Fruit fly (Drosophila melanogaster) whole organism, embryonic: ENCODE results near the gene CG43063.

ENCODE experiments used
- Antp ChIP-seq: fragments of 200-800 bp; sonication (Bioruptor generic); optimal IDR thresholded peaks from 3 replicates; lab custom pipeline; 2016; ENCODE audit warnings: missing biosample characterization, missing genetic modification characterization
- B-H2 ChIP-seq: fragments of 200-800 bp; sonication (Bioruptor generic); optimal IDR thresholded peaks from 2 replicates; lab custom pipeline; 2018; ENCODE audit warnings: missing biosample characterization, mild to moderate bottlenecking, missing genetic modification characterization
- CG1024 ChIP-seq: fragments of 200-800 bp; sonication (Bioruptor generic); IDR thresholded peaks from 2 replicates; pipeline ENCODE4 v1.3.6; 2022; ENCODE audit warnings: missing biosample characterization, missing genetic modification characterization
- CG11456 ChIP-seq: fragments of 200-800 bp; sonication (Bioruptor generic); IDR thresholded peaks from 3 replicates; pipeline ENCODE4 v1.3.6; 2022; ENCODE audit warnings: missing biosample characterization, missing genetic modification characterization
- CG12071 ChIP-seq: fragments of 200-800 bp; sonication (Bioruptor generic); optimal IDR thresholded peaks from 3 replicates; lab custom pipeline; 2018; ENCODE audit warnings: missing biosample characterization, mild to moderate bottlenecking, missing genetic modification characterization
- CG1233 ChIP-seq: fragments of 200-800 bp; sonication (Bioruptor generic); optimal IDR thresholded peaks from 4 replicates; lab custom pipeline; 2018; ENCODE audit warnings: missing biosample characterization, mild to moderate bottlenecking, missing genetic modification characterization
- CG14667 ChIP-seq: fragments of 200-800 bp; sonication (Bioruptor generic); IDR thresholded peaks from 2 replicates; pipeline ENCODE4 v1.3.6; 2022; ENCODE audit warnings: missing biosample characterization, missing genetic modification characterization
- CG14710 ChIP-seq: fragments of 200-800 bp; sonication (Bioruptor generic); optimal IDR thresholded peaks from 3 replicates; lab custom pipeline; 2019; ENCODE audit warnings: missing biosample characterization, mild to moderate bottlenecking, missing genetic modification characterization, moderate library complexity
- CG15269 ChIP-seq: fragments of 200-800 bp; sonication (Bioruptor generic); optimal IDR thresholded peaks from 2 replicates; lab custom pipeline; 2018; ENCODE audit warnings: missing biosample characterization, mild to moderate bottlenecking, missing genetic modification characterization, moderate library complexity
- CG15514 ChIP-seq: fragments of 200-800 bp; sonication (Bioruptor generic); optimal IDR thresholded peaks from 3 replicates; lab custom pipeline; 2017; ENCODE audit warnings: missing biosample characterization, missing genetic modification characterization, mild to moderate bottlenecking, moderate library complexity, missing genetic modification reagents
- CG17568 ChIP-seq: fragments of 200-800 bp; sonication (Bioruptor generic); optimal IDR thresholded peaks from 2 replicates; lab custom pipeline; 2018; ENCODE audit warnings: missing biosample characterization, mild to moderate bottlenecking, missing genetic modification characterization, moderate library complexity
- CG17829 ChIP-seq: fragments of 200-800 bp; optimal IDR thresholded peaks from 2 replicates; lab custom pipeline; 2019; ENCODE audit warnings: missing biosample characterization, mild to moderate bottlenecking, missing genetic modification characterization, moderate library complexity
- CG3407 ChIP-seq: fragments of 200-800 bp; sonication (Bioruptor generic); optimal IDR thresholded peaks from 2 replicates; lab custom pipeline; 2018; ENCODE audit warnings: missing biosample characterization, mild to moderate bottlenecking, missing genetic modification characterization
- CG34422 ChIP-seq: fragments of 200-800 bp; sonication (Bioruptor generic); IDR thresholded peaks from 3 replicates; pipeline ENCODE4 v1.3.6; 2022; ENCODE audit warnings: missing biosample characterization, missing genetic modification characterization
- CG5180 ChIP-seq: fragments of 200-800 bp; sonication (Bioruptor generic); optimal IDR thresholded peaks from 3 replicates; lab custom pipeline; 2017; ENCODE audit warnings: missing biosample characterization, missing genetic modification characterization, mild to moderate bottlenecking, moderate library complexity, missing genetic modification reagents
- CG6272 ChIP-seq: fragments of 200-800 bp; sonication (Bioruptor generic); IDR thresholded peaks from 2 replicates; pipeline ENCODE4 v1.3.6; 2022; ENCODE audit warnings: missing biosample characterization, missing genetic modification characterization
- CG6683 ChIP-seq: fragments of 200-800 bp; sonication (Bioruptor generic); optimal IDR thresholded peaks from 2 replicates; lab custom pipeline; 2017; ENCODE audit warnings: missing biosample characterization, mild to moderate bottlenecking, missing genetic modification characterization, missing genetic modification reagents
- CG8359 ChIP-seq: fragments of 200-800 bp; sonication (Bioruptor generic); optimal IDR thresholded peaks from 2 replicates; lab custom pipeline; 2017; ENCODE audit warnings: missing biosample characterization, mild to moderate bottlenecking, missing genetic modification characterization, borderline replicate concordance
- CG8388 ChIP-seq: fragments of 200-800 bp; sonication (Bioruptor generic); optimal IDR thresholded peaks from 2 replicates; lab custom pipeline; 2019; ENCODE audit warnings: missing biosample characterization, mild to moderate bottlenecking, missing genetic modification characterization, moderate library complexity
- CoRest ChIP-seq: fragments of 200-800 bp; sonication (Bioruptor generic); optimal IDR thresholded peaks from 3 replicates; lab custom pipeline; 2018; ENCODE audit warnings: missing biosample characterization, mild to moderate bottlenecking, missing genetic modification characterization, moderate library complexity
- Dfd ChIP-seq, 2 experiments: fragments of >200 bp; optimal IDR thresholded peaks; 2 replicates each; lab custom pipeline; 2017; ENCODE audit warnings: missing biosample characterization in 2 of 2, missing genetic modification characterization in 2 of 2
- Dp ChIP-seq: fragments of 200-800 bp; sonication (Bioruptor generic); optimal IDR thresholded peaks from 2 replicates; lab custom pipeline; 2018; ENCODE audit warnings: missing biosample characterization, mild to moderate bottlenecking, missing genetic modification characterization, moderate library complexity
- E2f1 ChIP-seq: fragments of 200-800 bp; sonication (Bioruptor generic); IDR thresholded peaks from 2 replicates; pipeline ENCODE4 v1.3.6; 2022; ENCODE audit warnings: missing biosample characterization, missing genetic modification characterization
- HLH4C ChIP-seq: fragments of 200-800 bp; sonication (Bioruptor generic); IDR thresholded peaks from 3 replicates; pipeline ENCODE4 v1.3.6; 2022; ENCODE audit warnings: missing biosample characterization, missing genetic modification characterization; ENCODE audit not compliant: partially characterized antibody
- Kr ChIP-seq: fragments of 200-800 bp; sonication (Bioruptor generic); optimal IDR thresholded peaks from 2 replicates; lab custom pipeline; 2017; ENCODE audit warnings: missing biosample characterization, mild to moderate bottlenecking, missing genetic modification characterization
- MESR4 ChIP-seq: fragments of 200-800 bp; sonication (Bioruptor generic); optimal IDR thresholded peaks from 2 replicates; lab custom pipeline; 2018; ENCODE audit warnings: missing biosample characterization, mild to moderate bottlenecking, missing genetic modification characterization, moderate library complexity
- Mad ChIP-seq: fragments of 200-800 bp; sonication (Bioruptor generic); optimal IDR thresholded peaks from 2 replicates; lab custom pipeline; 2016; ENCODE audit warnings: missing biosample characterization, missing genetic modification characterization
- Max ChIP-seq: fragments of 200-800 bp; sonication (Bioruptor generic); optimal IDR thresholded peaks from 2 replicates; lab custom pipeline; 2016; ENCODE audit warnings: missing biosample characterization, mild to moderate bottlenecking, missing genetic modification characterization
- Mrtf ChIP-seq: fragments of 200-800 bp; sonication (Bioruptor generic); IDR thresholded peaks from 3 replicates; pipeline ENCODE4 v1.3.6; 2022; ENCODE audit warnings: missing biosample characterization, missing genetic modification characterization
- NC2α ChIP-seq: fragments of 200-800 bp; sonication (Bioruptor generic); optimal IDR thresholded peaks from 2 replicates; lab custom pipeline; 2016; ENCODE audit warnings: missing biosample characterization, missing genetic modification characterization
- Neu2 ChIP-seq: fragments of 200-800 bp; sonication (Bioruptor generic); optimal IDR thresholded peaks from 3 replicates; lab custom pipeline; 2016; ENCODE audit warnings: missing biosample characterization, missing genetic modification characterization, borderline replicate concordance
- Oli ChIP-seq: fragments of 200-800 bp; sonication (Bioruptor generic); optimal IDR thresholded peaks from 2 replicates; lab custom pipeline; 2018; ENCODE audit warnings: missing biosample characterization, mild to moderate bottlenecking, missing genetic modification characterization, moderate library complexity
- PHDP ChIP-seq: fragments of 200-800 bp; sonication (Bioruptor generic); optimal IDR thresholded peaks from 3 replicates; lab custom pipeline; 2018; ENCODE audit warnings: missing biosample characterization, mild to moderate bottlenecking, missing genetic modification characterization, moderate library complexity
- Sry-δ ChIP-seq: fragments of 200-800 bp; sonication (Bioruptor generic); optimal IDR thresholded peaks from 2 replicates; lab custom pipeline; 2016; ENCODE audit warnings: missing biosample characterization, missing genetic modification characterization
- aop ChIP-seq: fragments of 200-800 bp; sonication (Bioruptor generic); IDR thresholded peaks from 2 replicates; pipeline ENCODE4 v1.3.6; 2022; ENCODE audit warnings: missing biosample characterization, missing genetic modification characterization
- ap ChIP-seq: fragments of 200-800 bp; sonication (Bioruptor generic); IDR thresholded peaks from 2 replicates; pipeline ENCODE4 v1.3.6; 2022; ENCODE audit warnings: missing biosample characterization, missing genetic modification characterization
- emc ChIP-seq: fragments of 200-800 bp; sonication (Bioruptor generic); optimal IDR thresholded peaks from 2 replicates; lab custom pipeline; 2016; ENCODE audit warnings: missing biosample characterization, missing genetic modification characterization
- ftz-f1 ChIP-seq: fragments of 200-800 bp; sonication (Bioruptor generic); optimal IDR thresholded peaks from 2 replicates; lab custom pipeline; 2016; ENCODE audit warnings: missing biosample characterization, missing genetic modification characterization
- gro ChIP-seq: fragments of 200-800 bp; sonication (Bioruptor generic); optimal IDR thresholded peaks from 2 replicates; lab custom pipeline; 2016; ENCODE audit warnings: missing biosample characterization, missing genetic modification characterization
- hbn ChIP-seq: fragments of 200-800 bp; sonication (Bioruptor generic); IDR thresholded peaks from 2 replicates; pipeline ENCODE4 v1.3.6; 2022; ENCODE audit warnings: missing biosample characterization, missing genetic modification characterization; ENCODE audit not compliant: partially characterized antibody
- kni ChIP-seq: fragments of 200-800 bp; sonication (Bioruptor generic); optimal IDR thresholded peaks from 3 replicates; lab custom pipeline; 2017; ENCODE audit warnings: mild to moderate bottlenecking, missing biosample characterization, missing genetic modification reagents, missing genetic modification characterization
- lilli ChIP-seq: fragments of 200-800 bp; sonication (Bioruptor generic); optimal IDR thresholded peaks from 3 replicates; lab custom pipeline; 2016; ENCODE audit warnings: missing biosample characterization, missing genetic modification characterization
- lola ChIP-seq, 3 experiments: fragments of >200 bp in 2 of 3; fragments of 200-800 bp in 1 of 3; sonication (Bioruptor generic) in 1 of 3; optimal IDR thresholded peaks; 2 replicates each; lab custom pipeline; 2017 to 2019; ENCODE audit warnings: missing biosample characterization in 3 of 3, missing genetic modification characterization in 3 of 3, mild to moderate bottlenecking in 1 of 3, moderate library complexity in 1 of 3
- nom ChIP-seq: fragments of 200-800 bp; sonication (Bioruptor generic); optimal IDR thresholded peaks from 2 replicates; lab custom pipeline; 2017; ENCODE audit warnings: missing biosample characterization, missing genetic modification characterization, mild to moderate bottlenecking, moderate library complexity, missing genetic modification reagents
- pnt ChIP-seq: fragments of 200-800 bp; sonication (Bioruptor generic); optimal IDR thresholded peaks from 3 replicates; lab custom pipeline; 2016; ENCODE audit warnings: missing biosample characterization, missing genetic modification characterization
- psq ChIP-seq: fragments of 200-800 bp; sonication (Bioruptor generic); optimal IDR thresholded peaks from 2 replicates; lab custom pipeline; 2017; ENCODE audit warnings: missing biosample characterization, missing genetic modification characterization
- slp2 ChIP-seq: fragments of 200-800 bp; sonication (Bioruptor generic); optimal IDR thresholded peaks from 2 replicates; lab custom pipeline; 2016; ENCODE audit warnings: missing biosample characterization, missing genetic modification characterization
- tin ChIP-seq: fragments of 200-800 bp; sonication (Bioruptor generic); optimal IDR thresholded peaks from 3 replicates; lab custom pipeline; 2016; ENCODE audit warnings: missing biosample characterization, missing genetic modification characterization
- vfl ChIP-seq: fragments of 200-800 bp; sonication (Bioruptor generic); optimal IDR thresholded peaks from 2 replicates; lab custom pipeline; 2016; ENCODE audit warnings: missing biosample characterization, missing genetic modification characterization
- wek ChIP-seq: fragments of 200-800 bp; sonication (Bioruptor generic); optimal IDR thresholded peaks from 3 replicates; lab custom pipeline; 2018; ENCODE audit warnings: missing biosample characterization, mild to moderate bottlenecking, missing genetic modification characterization, moderate library complexity

CG43063 gene

DNA sequence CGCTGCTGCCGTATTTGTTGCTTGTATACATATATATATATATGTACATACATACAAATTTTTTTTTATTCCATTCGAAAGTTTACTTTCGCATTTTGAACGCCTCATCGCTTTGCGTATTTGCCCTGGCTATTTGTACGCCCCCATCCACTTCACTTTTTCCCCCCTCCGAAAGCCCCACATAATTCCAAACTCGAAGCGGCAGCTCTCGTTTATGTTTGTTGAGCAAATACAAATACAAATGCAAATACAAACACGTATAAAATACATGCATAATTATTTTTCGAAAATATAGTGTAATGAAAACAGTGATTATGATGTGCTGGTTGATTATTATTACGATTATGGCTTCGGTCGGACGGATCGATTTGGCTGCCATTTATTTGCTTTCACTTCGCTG lies 18.0 kb upstream of the CG43063 start (continued):
- peak in 1 of 3 experiments; percentile 87 for TF ChIP-seq lola (GFP tag; optimal IDR thresholded peaks at IDR 0.05; lab: Kevin White, UChicago)
- TF ChIP-seq CG6683 (GFP tag; lab: Kevin White, UChicago): peak; percentile 82
- peak; percentile 93 for TF ChIP-seq wek
- TF ChIP-seq PHDP (tag; lab: Kevin White, UChicago): peak; percentile 94
- no peak for TF ChIP-seq ap (GFP tag; lab: Robert Waterston, UW)
- TF ChIP-seq Mrtf (GFP tag; lab: Robert Waterston, UW): peak; percentile 75; the same call in 2 of the 3 replicates
- TF ChIP-seq pnt (GFP tag; lab: Kevin White, UChicago): peak; percentile 71
- TF ChIP-seq psq (GFP tag; lab: Kevin White, UChicago): peak; percentile 66
- TF ChIP-seq gro (GFP tag; lab: Kevin White, UChicago): no peak
- no peak for TF ChIP-seq Neu2 (GFP tag; lab: Kevin White, UChicago)
- TF ChIP-seq MESR4 (GFP tag; lab: Kevin White, UChicago): peak; percentile 20
- peak; percentile 69 for TF ChIP-seq Max (GFP tag; lab: Kevin White, UChicago)
- TF ChIP-seq HLH4C (GFP tag; lab: Robert Waterston, UW): no peak
- peak; percentile 97 for TF ChIP-seq CG3407 (GFP tag; lab: Kevin White, UChicago)
- TF ChIP-seq Antp (GFP tag; lab: Kevin White, UChicago): peak; percentile 51
- peak; percentile 76 for TF ChIP-seq CG15514 (GFP tag; lab: Kevin White, UChicago)
- TF ChIP-seq tin (GFP tag; lab: Kevin White, UChicago): peak; percentile 51
- peak; percentile 35 for TF ChIP-seq lilli (GFP tag; lab: Kevin White, UChicago)
- TF ChIP-seq ftz-f1: no peak
- no peak for TF ChIP-seq E2f1
- peak; percentile 91 for TF ChIP-seq CG17568
- TF ChIP-seq Dfd (GFP tag; optimal IDR thresholded peaks at IDR 0.05; lab: Kevin White, UChicago): no peak
- TF ChIP-seq CG8359 (GFP tag; lab: Kevin White, UChicago): peak; percentile 92
- 0 out of 3 replicates have a peak, but pooled peaks have one; percentile 21 for TF ChIP-seq CG34422 (GFP tag; lab: Robert Waterston, UW)
- no peak for TF ChIP-seq emc (GFP tag; lab: Kevin White, UChicago)
- no peak for TF ChIP-seq nom (GFP tag; lab: Kevin White, UChicago)
- no peak for TF ChIP-seq Dp (GFP tag; lab: Kevin White, UChicago)
- no peak for TF ChIP-seq vfl
- no peak for TF ChIP-seq hbn (GFP tag; lab: Robert Waterston, UW)
- peak; percentile 64 for TF ChIP-seq NC2α (GFP tag; lab: Kevin White, UChicago)
- no peak for TF ChIP-seq CG6272
- peak; percentile 50 for TF ChIP-seq slp2 (GFP tag; lab: Kevin White, UChicago)
- TF ChIP-seq CoRest (tag; lab: Kevin White, UChicago): peak; percentile 86
- TF ChIP-seq B-H2 (GFP tag; lab: Kevin White, UChicago): no peak
- peak; percentile 95 for TF ChIP-seq CG14710 (tag; lab: Kevin White, UChicago)
- no peak for TF ChIP-seq aop (GFP tag; lab: Robert Waterston, UW)
- peak; percentile 76 for TF ChIP-seq CG17829 (tag; lab: Kevin White, UChicago)
- TF ChIP-seq CG1024 (GFP tag; lab: Robert Waterston, UW): peak; percentile 81
- TF ChIP-seq CG1233 (GFP tag; lab: Kevin White, UChicago): peak; percentile 97
- peak; percentile 79 for TF ChIP-seq kni
- peak; percentile 88 for TF ChIP-seq CG5180 (GFP tag; lab: Kevin White, UChicago)
- TF ChIP-seq Oli (tag; lab: Kevin White, UChicago): peak; percentile 83
- TF ChIP-seq CG15269: no peak
- TF ChIP-seq CG11456: no peak; the same call in 2 of the 3 replicates
- peak; percentile 95 for TF ChIP-seq CG12071 (GFP tag; lab: Kevin White, UChicago)
- TF ChIP-seq Kr (GFP tag; lab: Kevin White, UChicago): peak; percentile 97
- peak; percentile 88 for TF ChIP-seq CG8388 (GFP tag; lab: Kevin White, UChicago)
- peak; percentile 72 for TF ChIP-seq Mad
- TF ChIP-seq Sry-δ (GFP tag; lab: Kevin White, UChicago): peak; percentile 46
- no peak for TF ChIP-seq CG14667 (GFP tag; lab: Robert Waterston, UW)
